Fruit fly (Drosophila melanogaster) whole organism, embryonic: Measurements from ENCODE around the gene Uch-L5R.

Source experiments
- Aef1 ChIP-seq: fragments of 200-800 bp; sonication (Bioruptor generic); IDR thresholded peaks from 3 replicates; pipeline ENCODE4 v1.3.6; 2022; ENCODE audit warnings: missing biosample characterization, missing genetic modification characterization
- Bdp1 ChIP-seq: fragments of 200-800 bp; sonication (Bioruptor generic); optimal IDR thresholded peaks from 3 replicates; lab custom pipeline; 2016; ENCODE audit warnings: missing biosample characterization, missing genetic modification characterization
- CG10209 ChIP-seq: fragments of 200-800 bp; sonication (Bioruptor generic); optimal IDR thresholded peaks from 3 replicates; lab custom pipeline; 2017; ENCODE audit warnings: missing biosample characterization, mild to moderate bottlenecking, missing genetic modification characterization, missing genetic modification reagents
- CG10267 ChIP-seq: fragments of 200-800 bp; sonication (Bioruptor generic); optimal IDR thresholded peaks from 2 replicates; lab custom pipeline; 2018; ENCODE audit warnings: missing biosample characterization, mild to moderate bottlenecking, missing genetic modification characterization, moderate library complexity
- CG11696 ChIP-seq: fragments of 200-800 bp; sonication (Bioruptor generic); IDR thresholded peaks from 2 replicates; pipeline ENCODE4 v1.3.6; 2022; ENCODE audit warnings: missing biosample characterization, missing genetic modification characterization
- CG11723 ChIP-seq: fragments of 200-800 bp; sonication (Bioruptor generic); optimal IDR thresholded peaks from 2 replicates; lab custom pipeline; 2017; ENCODE audit warnings: missing biosample characterization, mild to moderate bottlenecking, missing genetic modification characterization
- CG12942 ChIP-seq: fragments of 200-800 bp; sonication (Bioruptor generic); optimal IDR thresholded peaks from 3 replicates; lab custom pipeline; 2016; ENCODE audit warnings: missing biosample characterization, missing genetic modification characterization
- CG13624 ChIP-seq: fragments of 200-800 bp; sonication (Bioruptor generic); optimal IDR thresholded peaks from 2 replicates; lab custom pipeline; 2016; ENCODE audit warnings: missing biosample characterization, missing genetic modification characterization
- CG13775 ChIP-seq: fragments of 200-800 bp; sonication (Bioruptor generic); optimal IDR thresholded peaks from 3 replicates; lab custom pipeline; 2017; ENCODE audit warnings: missing biosample characterization, mild to moderate bottlenecking, missing genetic modification characterization
- CG1603 ChIP-seq: fragments of 200-800 bp; sonication (Bioruptor generic); optimal IDR thresholded peaks from 2 replicates; lab custom pipeline; 2019; ENCODE audit warnings: missing biosample characterization, mild to moderate bottlenecking, missing genetic modification characterization, moderate library complexity
- CG17802 ChIP-seq: fragments of 200-800 bp; sonication (Bioruptor generic); optimal IDR thresholded peaks from 2 replicates; lab custom pipeline; 2018; ENCODE audit warnings: missing biosample characterization, mild to moderate bottlenecking, missing genetic modification characterization, moderate library complexity
- CG17829 ChIP-seq: fragments of 200-800 bp; optimal IDR thresholded peaks from 2 replicates; lab custom pipeline; 2019; ENCODE audit warnings: missing biosample characterization, mild to moderate bottlenecking, missing genetic modification characterization, moderate library complexity
- CG18599 ChIP-seq: fragments of 200-800 bp; sonication (Bioruptor generic); optimal IDR thresholded peaks from 3 replicates; lab custom pipeline; 2017; ENCODE audit warnings: missing biosample characterization, missing genetic modification characterization, mild to moderate bottlenecking, moderate library complexity, missing genetic modification reagents
- CG2199 ChIP-seq: fragments of 200-800 bp; sonication (Bioruptor generic); IDR thresholded peaks from 3 replicates; pipeline ENCODE4 v1.3.6; 2022; ENCODE audit warnings: missing biosample characterization, missing genetic modification characterization
- CG2875 ChIP-seq: fragments of 200-800 bp; sonication (Bioruptor generic); optimal IDR thresholded peaks from 2 replicates; lab custom pipeline; 2017; ENCODE audit warnings: missing biosample characterization, mild to moderate bottlenecking, missing genetic modification characterization, missing genetic modification reagents
- CG30403 ChIP-seq: fragments of 200-800 bp; sonication (Bioruptor generic); optimal IDR thresholded peaks from 3 replicates; lab custom pipeline; 2016; ENCODE audit warnings: missing biosample characterization, missing genetic modification characterization
- CG31224 ChIP-seq: fragments of 200-800 bp; sonication (Bioruptor generic); IDR thresholded peaks from 2 replicates; pipeline ENCODE4 v1.3.6; 2022; ENCODE audit warnings: missing biosample characterization, missing genetic modification characterization
- CG32767 ChIP-seq: fragments of 200-800 bp; sonication (Bioruptor generic); IDR thresholded peaks from 2 replicates; pipeline ENCODE4 v1.3.6; 2022; ENCODE audit warnings: missing biosample characterization, missing genetic modification characterization
- CG34376 ChIP-seq: fragments of 200-800 bp; sonication (Bioruptor generic); optimal IDR thresholded peaks from 2 replicates; lab custom pipeline; 2018; ENCODE audit warnings: missing biosample characterization, mild to moderate bottlenecking, missing genetic modification characterization
- CG4404 ChIP-seq: fragments of 200-800 bp; sonication (Bioruptor generic); IDR thresholded peaks from 2 replicates; pipeline ENCODE4 v1.3.6; 2022; ENCODE audit warnings: missing biosample characterization, missing genetic modification characterization
- CG4617 ChIP-seq: fragments of 200-800 bp; sonication (Bioruptor generic); optimal IDR thresholded peaks from 3 replicates; lab custom pipeline; 2016; ENCODE audit warnings: missing biosample characterization, missing genetic modification characterization, borderline replicate concordance
- CG4820 ChIP-seq: fragments of 200-800 bp; sonication (Bioruptor generic); optimal IDR thresholded peaks from 3 replicates; lab custom pipeline; 2016; ENCODE audit warnings: missing biosample characterization, missing genetic modification characterization
- CG6254 ChIP-seq: fragments of 200-800 bp; sonication (Bioruptor generic); optimal IDR thresholded peaks from 3 replicates; lab custom pipeline; 2017; ENCODE audit warnings: mild to moderate bottlenecking, missing biosample characterization, missing genetic modification reagents, missing genetic modification characterization
- CG6683 ChIP-seq: fragments of 200-800 bp; sonication (Bioruptor generic); optimal IDR thresholded peaks from 2 replicates; lab custom pipeline; 2017; ENCODE audit warnings: missing biosample characterization, mild to moderate bottlenecking, missing genetic modification characterization, missing genetic modification reagents
- CG6813 ChIP-seq: fragments of 200-800 bp; sonication (Bioruptor generic); optimal IDR thresholded peaks from 2 replicates; lab custom pipeline; 2017; ENCODE audit warnings: missing biosample characterization, missing genetic modification characterization, mild to moderate bottlenecking, moderate library complexity, missing genetic modification reagents
- CG6854 ChIP-seq: fragments of 200-800 bp; sonication (Bioruptor generic); optimal IDR thresholded peaks from 3 replicates; lab custom pipeline; 2017; ENCODE audit warnings: missing biosample characterization, mild to moderate bottlenecking, missing genetic modification characterization
- CG8924 ChIP-seq: fragments of 200-800 bp; optimal IDR thresholded peaks from 3 replicates; lab custom pipeline; 2019; ENCODE audit warnings: missing biosample characterization, mild to moderate bottlenecking, missing genetic modification characterization, moderate library complexity
- Dll ChIP-seq: fragments of 200-800 bp; sonication (Bioruptor generic); IDR thresholded peaks from 4 replicates; pipeline ENCODE4 v1.3.6; 2022; ENCODE audit warnings: missing biosample characterization, missing genetic modification characterization; ENCODE audit not compliant: partially characterized antibody
- Doc2 ChIP-seq: fragments of 200-800 bp; sonication (Bioruptor generic); IDR thresholded peaks from 2 replicates; pipeline ENCODE4 v1.3.6; 2022; ENCODE audit warnings: missing biosample characterization, missing genetic modification characterization
- HmgD ChIP-seq: fragments of 200-800 bp; sonication (Bioruptor generic); optimal IDR thresholded peaks from 3 replicates; lab custom pipeline; 2016; ENCODE audit warnings: missing biosample characterization, missing genetic modification characterization
- Hmx ChIP-seq: fragments of 200-800 bp; sonication (Bioruptor generic); optimal IDR thresholded peaks from 2 replicates; lab custom pipeline; 2016; ENCODE audit warnings: missing biosample characterization, missing genetic modification characterization
- PHDP ChIP-seq: fragments of 200-800 bp; sonication (Bioruptor generic); optimal IDR thresholded peaks from 3 replicates; lab custom pipeline; 2018; ENCODE audit warnings: missing biosample characterization, mild to moderate bottlenecking, missing genetic modification characterization, moderate library complexity
- Rfx ChIP-seq: fragments of 200-800 bp; sonication (Bioruptor generic); IDR thresholded peaks from 2 replicates; pipeline ENCODE4 v1.3.6; 2022; ENCODE audit warnings: missing biosample characterization, missing genetic modification characterization
- Stat92E ChIP-seq, 3 experiments: fragments of >200 bp in 2 of 3; fragments of 200-800 bp in 1 of 3; sonication (Bioruptor generic) in 1 of 3; optimal IDR thresholded peaks; 2 replicates each; lab custom pipeline; 2017 to 2019; ENCODE audit warnings: missing biosample characterization in 3 of 3, missing genetic modification characterization in 3 of 3, mild to moderate bottlenecking in 1 of 3, moderate library complexity in 1 of 3
- Vsx1 ChIP-seq: fragments of 200-800 bp; sonication (Bioruptor generic); optimal IDR thresholded peaks from 2 replicates; lab custom pipeline; 2017; ENCODE audit warnings: missing biosample characterization, mild to moderate bottlenecking, missing genetic modification characterization, missing genetic modification reagents
- ac ChIP-seq: fragments of 200-800 bp; sonication (Bioruptor generic); optimal IDR thresholded peaks from 3 replicates; lab custom pipeline; 2017; ENCODE audit warnings: missing biosample characterization, mild to moderate bottlenecking, missing genetic modification characterization
- bbx ChIP-seq: fragments of 200-800 bp; sonication (Bioruptor generic); IDR thresholded peaks from 2 replicates; pipeline ENCODE4 v1.3.6; 2022; ENCODE audit warnings: missing biosample characterization, missing genetic modification characterization; ENCODE audit not compliant: partially characterized antibody
- chif ChIP-seq, 2 experiments: fragments of 200-800 bp; sonication (Bioruptor generic); optimal IDR thresholded peaks; 3 replicates each; lab custom pipeline; 2016; ENCODE audit warnings: missing biosample characterization in 2 of 2, missing genetic modification characterization in 2 of 2
- gcm ChIP-seq: fragments of 200-800 bp; sonication (Bioruptor generic); optimal IDR thresholded peaks from 2 replicates; lab custom pipeline; 2019; ENCODE audit warnings: missing biosample characterization, mild to moderate bottlenecking, missing genetic modification characterization, moderate library complexity
- grn ChIP-seq: fragments of 200-800 bp; sonication (Bioruptor generic); optimal IDR thresholded peaks from 3 replicates; lab custom pipeline; 2017; ENCODE audit warnings: missing biosample characterization, missing genetic modification characterization
- jigr1 ChIP-seq: fragments of 200-800 bp; sonication (Bioruptor generic); IDR thresholded peaks from 3 replicates; pipeline ENCODE4 v1.3.6; 2022; ENCODE audit warnings: missing biosample characterization, missing genetic modification characterization
- jing ChIP-seq: fragments of 200-800 bp; sonication (Bioruptor generic); optimal IDR thresholded peaks from 2 replicates; lab custom pipeline; 2018; ENCODE audit warnings: missing biosample characterization, mild to moderate bottlenecking, missing genetic modification characterization
- kay ChIP-seq: fragments of 200-800 bp; sonication (Bioruptor generic); optimal IDR thresholded peaks from 2 replicates; lab custom pipeline; 2016; ENCODE audit warnings: missing biosample characterization, missing genetic modification characterization
- lilli ChIP-seq: fragments of 200-800 bp; sonication (Bioruptor generic); optimal IDR thresholded peaks from 3 replicates; lab custom pipeline; 2016; ENCODE audit warnings: missing biosample characterization, missing genetic modification characterization
- mld ChIP-seq: fragments of 200-800 bp; sonication (Bioruptor generic); IDR thresholded peaks from 3 replicates; pipeline ENCODE4 v1.3.6; 2022; ENCODE audit warnings: missing biosample characterization, missing genetic modification characterization; ENCODE audit not compliant: partially characterized antibody
- shn ChIP-seq: fragments of 200-800 bp; sonication (Bioruptor generic); optimal IDR thresholded peaks from 3 replicates; lab custom pipeline; 2016; ENCODE audit warnings: missing biosample characterization, missing genetic modification characterization
- tin ChIP-seq: fragments of 200-800 bp; sonication (Bioruptor generic); optimal IDR thresholded peaks from 3 replicates; lab custom pipeline; 2016; ENCODE audit warnings: missing biosample characterization, missing genetic modification characterization
- usp ChIP-seq: fragments of >200 bp; optimal IDR thresholded peaks from 2 replicates; lab custom pipeline; 2017; ENCODE audit warnings: missing biosample characterization, missing genetic modification characterization
- wor ChIP-seq: fragments of 200-800 bp; sonication (Bioruptor generic); IDR thresholded peaks from 2 replicates; pipeline ENCODE4 v1.3.6; 2022; ENCODE audit warnings: missing biosample characterization, missing genetic modification characterization
- zfh1 ChIP-seq: fragments of 200-800 bp; sonication (Bioruptor generic); IDR thresholded peaks from 3 replicates; pipeline ENCODE4 v1.3.6; 2022; ENCODE audit warnings: missing biosample characterization, missing genetic modification characterization

The Uch-L5R gene

dm6 chrX:12028825-12029514 is 27.5 kb downstream of the Uch-L5R start, which contains the start of gene Usp7 (continued):
- no peak for TF ChIP-seq Doc2 (GFP tag; lab: Robert Waterston, UW)
- TF ChIP-seq ac (GFP tag; lab: Kevin White, UChicago): no peak
- TF ChIP-seq CG10267 (tag; lab: Kevin White, UChicago): peak; percentile 50
- TF ChIP-seq bbx (GFP tag; lab: Robert Waterston, UW): peak; percentile 97
- TF ChIP-seq CG2875: no peak
- TF ChIP-seq CG30403 (GFP tag; lab: Kevin White, UChicago): peak; percentile 20
- TF ChIP-seq usp (GFP tag; lab: Kevin White, UChicago): no peak
- TF ChIP-seq CG1603 (tag; lab: Kevin White, UChicago): no peak
- no peak for TF ChIP-seq kay
- TF ChIP-seq jigr1: no peak; the same call in 2 of the 3 replicates
- TF ChIP-seq gcm (GFP tag; lab: Kevin White, UChicago): peak; percentile 8
- peak; percentile 29 for TF ChIP-seq CG13624
- no peak for TF ChIP-seq lilli
- peak; percentile 62 for TF ChIP-seq Rfx
- peak; percentile 86 for TF ChIP-seq CG17802
- TF ChIP-seq mld (GFP tag; lab: Robert Waterston, UW): peak; percentile 92
- peak; percentile 63 for TF ChIP-seq CG17829 (tag; lab: Kevin White, UChicago)
- TF ChIP-seq Vsx1: no peak
- no peak for TF ChIP-seq tin (GFP tag; lab: Kevin White, UChicago)
- TF ChIP-seq CG6854 (GFP tag; lab: Kevin White, UChicago): no peak
- TF ChIP-seq shn (GFP tag; lab: Kevin White, UChicago): no peak
- TF ChIP-seq CG12942 (GFP tag; lab: Kevin White, UChicago): no peak
- TF ChIP-seq CG11696 (GFP tag; lab: Robert Waterston, UW): no peak
- no peak for TF ChIP-seq CG2199
- TF ChIP-seq CG32767 (GFP tag; lab: Robert Waterston, UW): no peak
- no peak for TF ChIP-seq PHDP (tag; lab: Kevin White, UChicago)
- peak; percentile 39 for TF ChIP-seq CG34376 (GFP tag; lab: Kevin White, UChicago)
- no peak for TF ChIP-seq CG6254
- TF ChIP-seq CG6683 (GFP tag; lab: Kevin White, UChicago): no peak
- TF ChIP-seq CG4820: no peak
- TF ChIP-seq zfh1 (GFP tag; lab: Robert Waterston, UW): no peak
- no peak for TF ChIP-seq CG10209 (GFP tag; lab: Kevin White, UChicago)
- no peak for TF ChIP-seq HmgD (GFP tag; lab: Kevin White, UChicago)
- TF ChIP-seq chif (GFP tag; optimal IDR thresholded peaks at IDR 0.05; lab: Kevin White, UChicago): no peak
- TF ChIP-seq wor (GFP tag; lab: Robert Waterston, UW): no peak
- TF ChIP-seq CG13775 (GFP tag; lab: Kevin White, UChicago): no peak
- TF ChIP-seq Aef1 (GFP tag; lab: Robert Waterston, UW): no peak
- no peak for TF ChIP-seq Stat92E (GFP tag; optimal IDR thresholded peaks at IDR 0.05; lab: Kevin White, UChicago)
- TF ChIP-seq CG11723 (GFP tag; lab: Kevin White, UChicago): peak; percentile 15
- TF ChIP-seq grn: no peak
- TF ChIP-seq CG6813 (GFP tag; lab: Kevin White, UChicago): no peak
- TF ChIP-seq CG4404: no peak
- no peak for TF ChIP-seq CG31224 (GFP tag; lab: Robert Waterston, UW)
- peak; percentile 92 for TF ChIP-seq Dll
- no peak for TF ChIP-seq Hmx (GFP tag; lab: Kevin White, UChicago)
- no peak for TF ChIP-seq jing (GFP tag; lab: Kevin White, UChicago)
- TF ChIP-seq Bdp1 (GFP tag; lab: Kevin White, UChicago): no peak
- TF ChIP-seq CG18599 (GFP tag; lab: Kevin White, UChicago): no peak
- TF ChIP-seq CG4617 (GFP tag; lab: Kevin White, UChicago): peak; percentile 26
- peak; percentile 29 for TF ChIP-seq CG8924 (tag; lab: Kevin White, UChicago)
